Worm (Caenorhabditis elegans) whole organism, L2 larva: ENCODE measurements around the gene sma-2.

Experiments used
- C34F6.9 ChIP-seq: fragments of 150-350 bp; optimal IDR thresholded peaks from 2 replicates; lab custom pipeline; 2014; ENCODE audit warnings: missing biosample characterization, missing genetic modification characterization
- F13H6.1 ChIP-seq: sonication (generic microtip); optimal IDR thresholded peaks from 2 replicates; lab custom pipeline; 2016; ENCODE audit warnings: missing genetic modification characterization, missing compliant biosample characterization
- R02D3.7 ChIP-seq: fragments of 150-350 bp; optimal IDR thresholded peaks from 2 replicates; lab custom pipeline; 2014; ENCODE audit warnings: missing biosample characterization, missing genetic modification characterization
- Y55F3AM.14 ChIP-seq: fragments of 200-800 bp; sonication (Bioruptor generic); optimal IDR thresholded peaks from 2 replicates; lab custom pipeline; 2018; ENCODE audit warnings: mild to moderate bottlenecking, missing genetic modification characterization, missing compliant biosample characterization
- ZK546.5 ChIP-seq: sonication (generic microtip); optimal IDR thresholded peaks from 2 replicates; lab custom pipeline; 2017; ENCODE audit warnings: missing biosample characterization, missing genetic modification characterization
- alr-1 ChIP-seq: fragments of 150-350 bp; optimal IDR thresholded peaks from 2 replicates; lab custom pipeline; 2014; ENCODE audit warnings: missing biosample characterization, missing genetic modification characterization
- aly-2 ChIP-seq: fragments of 150-350 bp; optimal IDR thresholded peaks from 2 replicates; lab custom pipeline; 2014; ENCODE audit warnings: missing biosample characterization, missing genetic modification characterization
- ama-1 ChIP-seq: fragments of 150-350 bp; optimal IDR thresholded peaks from 2 replicates; lab custom pipeline; 2018; ENCODE audit warnings: inconsistent platforms
- blmp-1 ChIP-seq: sonication (generic microtip); optimal IDR thresholded peaks from 2 replicates; lab custom pipeline; 2017; ENCODE audit warnings: missing genetic modification characterization, mild to moderate bottlenecking, missing compliant biosample characterization, antibody characterized with exemption, moderate library complexity; ENCODE audit not compliant: insufficient read depth
- ceh-16 ChIP-seq: fragments of 150-350 bp; optimal IDR thresholded peaks from 2 replicates; lab custom pipeline; 2014; ENCODE audit warnings: missing biosample characterization, missing genetic modification characterization
- ceh-82 ChIP-seq: fragments of 150-350 bp; optimal IDR thresholded peaks from 2 replicates; lab custom pipeline; 2014; ENCODE audit warnings: missing biosample characterization, missing genetic modification characterization
- crh-2 ChIP-seq: sonication (generic microtip); optimal IDR thresholded peaks from 2 replicates; lab custom pipeline; 2017; ENCODE audit warnings: missing biosample characterization, missing genetic modification characterization
- dmd-4 ChIP-seq: sonication (generic microtip); optimal IDR thresholded peaks from 2 replicates; lab custom pipeline; 2017; ENCODE audit warnings: missing biosample characterization, missing genetic modification characterization
- egl-27 ChIP-seq: sonication (generic microtip); optimal IDR thresholded peaks from 3 replicates; lab custom pipeline; 2017; ENCODE audit warnings: missing biosample characterization, missing genetic modification reagents, missing genetic modification characterization
- elt-1 ChIP-seq: fragments of 150-350 bp; optimal IDR thresholded peaks from 2 replicates; lab custom pipeline; 2014; ENCODE audit warnings: missing biosample characterization, missing genetic modification characterization
- elt-3 ChIP-seq: sonication (generic microtip); optimal IDR thresholded peaks from 2 replicates; lab custom pipeline; 2017; ENCODE audit warnings: missing biosample characterization, missing genetic modification characterization
- fos-1 ChIP-seq: fragments of 150-350 bp; optimal IDR thresholded peaks from 2 replicates; lab custom pipeline; 2014; ENCODE audit warnings: missing biosample characterization, missing genetic modification characterization
- lin-11 ChIP-seq: fragments of 150-350 bp; sonication (generic microtip); optimal IDR thresholded peaks from 2 replicates; lab custom pipeline; 2014; ENCODE audit warnings: missing biosample characterization, missing genetic modification characterization, inconsistent platforms, mixed read lengths
- lin-13 ChIP-seq: fragments of 150-350 bp; optimal IDR thresholded peaks from 2 replicates; lab custom pipeline; 2014; ENCODE audit warnings: missing biosample characterization, missing genetic modification reagents, missing genetic modification characterization
- lin-39 ChIP-seq: fragments of 150-350 bp; optimal IDR thresholded peaks from 2 replicates; lab custom pipeline; 2014; ENCODE audit warnings: missing biosample characterization, missing genetic modification reagents, missing genetic modification characterization
- lsy-2 ChIP-seq, 2 experiments: fragments of 150-350 bp in 1 of 2; sonication (generic microtip) in 1 of 2; optimal IDR thresholded peaks; 2 replicates each; lab custom pipeline; 2014 to 2017; ENCODE audit warnings: missing biosample characterization in 2 of 2, missing genetic modification characterization in 2 of 2
- mab-5 ChIP-seq: fragments of 150-350 bp; optimal IDR thresholded peaks from 2 replicates; lab custom pipeline; 2014; ENCODE audit warnings: missing biosample characterization, missing genetic modification characterization
- mbf-1 ChIP-seq: sonication (generic microtip); optimal IDR thresholded peaks from 2 replicates; lab custom pipeline; 2017; ENCODE audit warnings: missing biosample characterization, missing genetic modification characterization
- mdl-1 ChIP-seq, 2 experiments: fragments of 150-350 bp in 1 of 2; sonication (generic microtip) in 1 of 2; optimal IDR thresholded peaks; 2 replicates each; lab custom pipeline; 2017; ENCODE audit warnings: missing biosample characterization in 2 of 2, missing genetic modification characterization in 2 of 2
- nhr-10 ChIP-seq: sonication (generic microtip); optimal IDR thresholded peaks from 2 replicates; lab custom pipeline; 2017; ENCODE audit warnings: missing biosample characterization, missing genetic modification characterization
- nhr-12 ChIP-seq: fragments of 150-350 bp; optimal IDR thresholded peaks from 2 replicates; lab custom pipeline; 2014; ENCODE audit warnings: missing biosample characterization, missing genetic modification characterization
- nhr-129 ChIP-seq: fragments of 150-350 bp; optimal IDR thresholded peaks from 2 replicates; lab custom pipeline; 2014; ENCODE audit warnings: missing biosample characterization, missing genetic modification characterization
- nhr-21 ChIP-seq: fragments of 150-350 bp; optimal IDR thresholded peaks from 2 replicates; lab custom pipeline; 2014; ENCODE audit warnings: missing biosample characterization, missing genetic modification characterization
- nhr-23 ChIP-seq: fragments of 150-350 bp; optimal IDR thresholded peaks from 2 replicates; lab custom pipeline; 2014; ENCODE audit warnings: missing biosample characterization, missing genetic modification reagents, missing genetic modification characterization
- nhr-237 ChIP-seq: fragments of 150-350 bp; optimal IDR thresholded peaks from 2 replicates; lab custom pipeline; 2014; ENCODE audit warnings: missing biosample characterization, missing genetic modification characterization
- nhr-25 ChIP-seq: fragments of 150-350 bp; sonication (generic microtip); optimal IDR thresholded peaks from 3 replicates; lab custom pipeline; 2014; ENCODE audit warnings: missing biosample characterization, missing genetic modification characterization
- nhr-6 ChIP-seq: fragments of 150-350 bp; optimal IDR thresholded peaks from 2 replicates; lab custom pipeline; 2014; ENCODE audit warnings: missing biosample characterization, missing genetic modification characterization
- nhr-77 ChIP-seq: fragments of 150-350 bp; optimal IDR thresholded peaks from 2 replicates; lab custom pipeline; 2014; ENCODE audit warnings: missing biosample characterization, missing genetic modification characterization
- peb-1 ChIP-seq: fragments of 150-350 bp; optimal IDR thresholded peaks from 2 replicates; lab custom pipeline; 2014; ENCODE audit warnings: missing biosample characterization, missing genetic modification characterization
- sem-4 ChIP-seq: fragments of 150-350 bp; optimal IDR thresholded peaks from 2 replicates; lab custom pipeline; 2014; ENCODE audit warnings: missing biosample characterization, missing genetic modification reagents, missing genetic modification characterization
- skn-1 ChIP-seq: sonication (generic microtip); optimal IDR thresholded peaks from 2 replicates; lab custom pipeline; 2017; ENCODE audit warnings: missing biosample characterization, missing genetic modification characterization
- sma-3 ChIP-seq: sonication (generic microtip); optimal IDR thresholded peaks from 2 replicates; lab custom pipeline; 2016; ENCODE audit warnings: missing genetic modification reagents, missing genetic modification characterization, missing compliant biosample characterization
- sma-9 ChIP-seq, 2 experiments: fragments of 150-350 bp in 1 of 2; sonication (generic microtip) in 1 of 2; optimal IDR thresholded peaks; 2 replicates each; lab custom pipeline; 2014 to 2016; ENCODE audit warnings: missing genetic modification characterization in 2 of 2, mild to moderate bottlenecking in 1 of 2, missing biosample characterization in 1 of 2, missing compliant biosample characterization in 1 of 2, missing genetic modification reagents in 1 of 2, moderate library complexity in 1 of 2
- unc-39 ChIP-seq: fragments of 150-350 bp; optimal IDR thresholded peaks from 2 replicates; lab custom pipeline; 2014; ENCODE audit warnings: missing biosample characterization, missing genetic modification characterization
- unc-55 ChIP-seq: fragments of 150-350 bp; sonication (generic microtip); optimal IDR thresholded peaks from 3 replicates; lab custom pipeline; 2014; ENCODE audit warnings: missing biosample characterization, missing genetic modification reagents, missing genetic modification characterization
- unc-62 ChIP-seq: fragments of 150-350 bp; optimal IDR thresholded peaks from 2 replicates; lab custom pipeline; 2014; ENCODE audit warnings: missing biosample characterization, missing genetic modification reagents, missing genetic modification characterization
- zag-1 ChIP-seq: fragments of 150-350 bp; optimal IDR thresholded peaks from 2 replicates; lab custom pipeline; 2014; ENCODE audit warnings: missing biosample characterization, missing genetic modification characterization
- ztf-1 ChIP-seq: fragments of 200-800 bp; sonication (Bioruptor generic); conservative IDR thresholded peaks from 2 replicates; pipeline ENCODE4 v1.3.6; 2022; ENCODE audit warnings: missing genetic modification characterization, missing compliant biosample characterization
- ztf-11 ChIP-seq: sonication (generic microtip); optimal IDR thresholded peaks from 2 replicates; lab custom pipeline; 2017; ENCODE audit warnings: missing biosample characterization, missing genetic modification characterization
- ztf-4 ChIP-seq: fragments of 150-350 bp; optimal IDR thresholded peaks from 2 replicates; lab custom pipeline; 2014; ENCODE audit warnings: missing biosample characterization, missing genetic modification characterization

Gene sma-2

DNA sequence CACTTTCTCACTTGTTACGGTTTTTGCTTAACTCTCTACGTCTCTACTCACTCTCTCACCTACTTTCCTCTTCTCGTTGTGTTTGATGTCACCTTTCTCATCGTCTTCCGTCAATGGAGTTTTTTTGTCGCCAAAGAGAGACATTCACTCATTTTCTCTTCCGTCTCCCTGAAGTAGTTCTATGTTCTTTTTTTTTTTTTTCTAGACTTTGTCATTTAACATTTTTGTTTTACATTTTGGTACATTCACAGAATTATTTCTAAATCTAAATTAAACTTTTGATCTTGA lies 51.3 kb downstream of the sma-2 start:
- TF ChIP-seq lin-39 (tag; lab: Kevin White, UChicago), result no peak
- TF ChIP-seq ama-1, result no peak
- TF ChIP-seq nhr-25 (tag; lab: Kevin White, UChicago), result peak; percentile 29
- TF ChIP-seq fos-1, result no peak
- TF ChIP-seq nhr-237 (tag; lab: Kevin White, UChicago), result no peak
- TF ChIP-seq ceh-16 (tag; lab: Kevin White, UChicago), result no peak
- no peak for TF ChIP-seq ztf-11 (tag; lab: Kevin White, UChicago)
- TF ChIP-seq aly-2, result no peak
- TF ChIP-seq sma-3, result peak; percentile 10
- TF ChIP-seq ztf-4 (tag; lab: Kevin White, UChicago), result no peak

ce11 chrIII:8801352-8801863 lies 51.9 kb downstream of the sma-2 start:
- TF ChIP-seq peb-1 (tag; lab: Kevin White, UChicago) (no peak), aly-2 (no peak), nhr-129 (tag; lab: Kevin White, UChicago) (no peak), sma-9 (GFP tag; optimal IDR thresholded peaks at IDR 0.05; lab: Kevin White, UChicago) (no peak), sma-9 (tag; optimal IDR thresholded peaks at IDR 0.05; lab: Kevin White, UChicago) (no peak), ceh-82 (no peak), nhr-77 (tag; lab: Kevin White, UChicago) (no peak), ceh-16 (tag; lab: Kevin White, UChicago) (no peak), alr-1 (no peak), nhr-21 (tag; lab: Kevin White, UChicago) (no peak)
- TF ChIP-seq, all 48 proteins: peak for 0

DNA sequence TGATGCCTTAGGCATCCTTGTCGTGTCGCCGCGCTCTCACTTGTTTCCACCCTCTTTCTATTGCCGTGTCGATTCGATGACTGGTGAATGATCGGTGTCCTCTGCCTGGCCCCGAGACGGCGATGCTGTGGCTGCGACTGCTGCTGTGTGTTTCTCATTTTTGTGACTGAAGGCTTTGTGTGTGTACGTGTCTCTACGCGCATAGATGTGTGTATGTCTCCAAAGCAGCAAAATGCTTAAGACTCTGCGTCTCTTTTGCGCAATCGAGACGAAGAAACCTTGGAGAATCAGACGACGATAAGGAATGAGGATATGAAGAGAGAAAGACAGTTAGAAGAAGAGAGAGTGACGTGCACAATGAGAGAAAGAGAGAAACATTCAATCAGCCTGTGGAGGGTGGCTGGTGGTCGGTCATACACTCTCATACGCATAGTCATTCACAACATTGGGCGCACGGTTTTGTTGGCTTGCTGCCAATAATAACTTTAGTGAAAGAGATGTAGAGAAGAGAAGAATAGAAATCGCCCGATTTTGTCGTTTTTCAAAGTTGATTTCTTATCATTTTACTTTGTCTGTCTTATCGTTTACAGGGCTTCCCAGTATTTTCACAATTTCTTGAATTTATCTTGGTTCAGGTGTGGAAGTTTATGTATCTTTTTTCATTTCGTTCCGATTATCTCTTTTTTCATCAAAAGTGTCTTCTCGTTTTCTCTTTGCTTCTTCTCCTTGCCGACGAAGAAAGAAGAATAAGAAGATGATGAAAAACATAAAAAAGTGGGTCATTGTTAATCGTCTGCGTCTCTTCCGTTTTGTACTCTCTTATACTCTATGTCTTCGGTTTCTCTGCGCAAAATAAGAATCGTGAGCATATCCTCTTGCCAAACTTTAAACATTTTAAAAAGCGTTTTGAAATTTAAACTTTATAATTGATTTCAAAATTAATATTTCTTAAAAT lies 52.7 kb downstream of the sma-2 start:
- TF ChIP-seq nhr-6 (tag; lab: Kevin White, UChicago), result peak; percentile 97
- TF ChIP-seq unc-39 (tag; lab: Kevin White, UChicago), result no peak
- no peak for TF ChIP-seq dmd-4 (tag; lab: Kevin White, UChicago)
- TF ChIP-seq Y55F3AM.14 (GFP tag; lab: Kevin White, UChicago), result peak; percentile 92
- peak; percentile 98 for TF ChIP-seq nhr-25 (tag; lab: Kevin White, UChicago)
- TF ChIP-seq C34F6.9 (tag; lab: Kevin White, UChicago), result peak; percentile 99
- TF ChIP-seq lin-39 (tag; lab: Kevin White, UChicago), result peak; percentile 92
- peak; percentile 95 for TF ChIP-seq fos-1
- peak; percentile 83 for TF ChIP-seq lin-13
- TF ChIP-seq nhr-12 (tag; lab: Kevin White, UChicago), result no peak
- peak; percentile 96 for TF ChIP-seq sem-4 (tag; lab: Kevin White, UChicago)
- TF ChIP-seq alr-1, result peak; percentile 99
- peak; percentile 76 for TF ChIP-seq ama-1
- peak; percentile 71 for TF ChIP-seq ceh-82
- TF ChIP-seq skn-1 (tag; lab: Kevin White, UChicago), result no peak
- no peak for TF ChIP-seq nhr-23
- TF ChIP-seq elt-3 (tag; lab: Kevin White, UChicago), result no peak
- TF ChIP-seq blmp-1 (tag; lab: Kevin White, UChicago), result peak; percentile 57
- peak; percentile 45 for TF ChIP-seq ZK546.5 (tag; lab: Kevin White, UChicago)
- TF ChIP-seq ztf-1 (GFP tag; lab: Robert Waterston, UW), result no peak
- no peak for TF ChIP-seq mbf-1 (tag; lab: Kevin White, UChicago)
- peak; percentile 97 for TF ChIP-seq unc-55
- peak; percentile 99 for TF ChIP-seq crh-2 (tag; lab: Kevin White, UChicago)
- TF ChIP-seq aly-2, result no peak
- peak; percentile 83 for TF ChIP-seq nhr-77 (tag; lab: Kevin White, UChicago)
- peak; percentile 96 for TF ChIP-seq sma-3
- TF ChIP-seq nhr-10 (tag; lab: Kevin White, UChicago), result no peak
- peak; percentile 100 for TF ChIP-seq F13H6.1
- TF ChIP-seq nhr-21 (tag; lab: Kevin White, UChicago), result peak; percentile 95
- TF ChIP-seq ztf-11 (tag; lab: Kevin White, UChicago), result peak; percentile 42
- TF ChIP-seq elt-1 (tag; lab: Kevin White, UChicago), result no peak
- TF ChIP-seq egl-27, result peak; percentile 99
- peak; percentile 92 for TF ChIP-seq lin-11 (tag; lab: Kevin White, UChicago)
- peak; percentile 96 for TF ChIP-seq ztf-4 (tag; lab: Kevin White, UChicago)
- peak; percentile 87 to 95 for TF ChIP-seq mdl-1 (tag; optimal IDR thresholded peaks at IDR 0.05; lab: Kevin White, UChicago)
- no peak for TF ChIP-seq R02D3.7
- peak; percentile 93 for TF ChIP-seq zag-1 (tag; lab: Kevin White, UChicago)
- peak; percentile 86 for TF ChIP-seq unc-62
- TF ChIP-seq sma-9 (GFP tag; optimal IDR thresholded peaks at IDR 0.05; lab: Kevin White, UChicago), result peak; percentile 98
- TF ChIP-seq sma-9 (tag; optimal IDR thresholded peaks at IDR 0.05; lab: Kevin White, UChicago), result peak; percentile 85
- no peak for TF ChIP-seq peb-1 (tag; lab: Kevin White, UChicago)
- peak; percentile 77 to 95 for TF ChIP-seq lsy-2 (tag; optimal IDR thresholded peaks at IDR 0.05; lab: Kevin White, UChicago)
- peak; percentile 99 for TF ChIP-seq nhr-129 (tag; lab: Kevin White, UChicago)
- peak; percentile 38 for TF ChIP-seq mab-5
